Fruit fly (Drosophila melanogaster) S2 (cell line): ENCODE data around the gene Coq7.

Experiments
- CG8478 ChIP-seq: fragments of >200 bp; optimal IDR thresholded peaks from 2 replicates; lab custom pipeline; 2018
- CTCF ChIP-seq, 2 experiments: fragments of >200 bp; optimal IDR thresholded peaks; 2 replicates each; lab custom pipeline; 2018

Gene Coq7

dm6 chrX:6770924-6771323 lies at the start of gene Coq7:
TSS of gene Coq7 (plus strand) at chrX:6771225.
- TF ChIP-seq CG8478 (lab: Kevin White, UChicago) (no peak), CTCF (optimal IDR thresholded peaks at IDR 0.05; lab: Kevin White, UChicago) (no peak)

DNA sequence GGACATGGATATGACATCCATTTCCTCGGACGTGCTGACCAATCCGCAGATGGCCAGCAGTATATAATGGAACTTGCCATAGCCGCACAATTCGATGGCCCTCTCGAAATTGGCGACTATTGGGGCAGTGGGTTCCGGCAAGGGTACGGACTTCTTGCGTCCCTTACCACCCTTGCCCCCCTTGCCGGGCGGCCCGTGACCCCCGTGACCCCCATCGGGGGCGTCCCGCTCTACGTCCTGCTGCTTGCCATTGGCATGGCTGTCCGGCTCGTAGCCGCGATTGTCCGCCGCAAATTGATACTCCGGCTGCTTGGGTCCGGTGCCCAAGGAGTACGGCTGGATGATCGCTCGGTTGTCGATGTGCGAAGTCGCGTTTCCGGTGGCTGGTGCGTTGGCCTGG lies 47.4 kb upstream of the Coq7 start:
- TF ChIP-seq CTCF (optimal IDR thresholded peaks at IDR 0.05; lab: Kevin White, UChicago): no peak
- no peak for TF ChIP-seq CG8478 (lab: Kevin White, UChicago)

DNA sequence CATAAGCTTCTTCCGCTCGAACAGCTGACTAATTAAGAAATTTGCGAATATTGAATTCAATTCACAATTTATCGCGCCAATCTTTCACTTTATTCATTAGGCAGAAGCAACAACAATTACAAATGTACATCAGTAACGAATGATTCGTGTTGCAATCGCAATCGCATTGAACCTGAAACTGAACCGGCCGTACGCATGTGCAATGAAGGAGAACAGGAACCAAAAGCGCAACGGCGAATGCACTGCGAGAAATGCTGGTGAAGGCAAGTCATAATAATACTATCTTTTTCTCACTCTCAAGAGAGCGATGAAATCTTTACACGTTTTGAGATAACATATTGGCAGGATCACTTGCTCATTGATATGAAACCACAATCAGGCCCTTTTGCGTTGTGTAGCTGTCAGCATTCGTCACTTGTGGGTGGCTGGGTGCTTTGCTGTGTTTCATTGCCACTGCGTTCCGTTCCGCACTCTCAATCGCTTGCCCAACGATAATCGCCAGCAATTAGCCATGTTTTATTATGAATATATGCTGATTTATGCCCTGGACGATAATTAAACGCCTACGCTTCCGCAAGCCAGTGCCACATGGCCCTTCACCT lies 46.0 kb upstream of the Coq7 start:
- no peak for TF ChIP-seq CG8478 (lab: Kevin White, UChicago)
- TF ChIP-seq CTCF (optimal IDR thresholded peaks at IDR 0.05; lab: Kevin White, UChicago): no peak

- TF ChIP-seq CTCF (optimal IDR thresholded peaks at IDR 0.05; lab: Kevin White, UChicago): no peak
- no peak for TF ChIP-seq CG8478 (lab: Kevin White, UChicago)
These were observed 44.1 kb upstream of the Coq7 start for dm6 chrX:6726758-6727490.

dm6 chrX:6728597-6729158 lies 42.3 kb upstream of the Coq7 start:
- TF ChIP-seq CG8478 (lab: Kevin White, UChicago) (no peak), CTCF (optimal IDR thresholded peaks at IDR 0.05; lab: Kevin White, UChicago) (peak; percentile 82 to 87)

DNA sequence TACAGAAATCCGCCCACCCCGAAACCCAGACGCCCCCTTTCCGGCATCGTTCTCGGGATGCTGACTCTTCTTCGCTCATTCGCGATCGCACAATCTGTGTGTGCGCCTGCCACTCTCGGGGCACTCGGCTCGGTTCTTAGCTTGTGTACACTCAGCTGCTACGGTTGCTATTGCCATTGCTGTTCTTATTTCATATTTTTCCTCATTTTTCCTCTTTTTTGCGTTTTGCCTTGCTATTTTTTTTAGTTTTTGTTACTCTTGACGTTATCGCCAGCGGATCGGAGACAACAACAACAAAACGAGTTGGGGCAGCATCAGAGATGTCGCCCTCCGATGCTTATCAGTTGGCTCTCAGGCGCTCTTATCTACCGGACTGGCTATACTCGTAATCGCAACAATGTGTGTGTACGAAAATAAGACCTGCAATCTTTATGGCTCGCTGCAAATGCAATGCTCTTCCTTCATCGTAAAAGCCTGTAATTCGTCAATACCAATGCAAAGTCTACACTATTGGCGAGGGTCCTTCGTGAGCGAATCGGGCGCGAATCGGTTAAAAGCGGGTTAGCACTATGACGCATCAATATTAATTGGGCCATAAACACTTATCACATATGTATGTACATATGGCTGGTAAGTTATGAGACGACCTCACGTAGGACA lies 40.3 kb upstream of the Coq7 start:
- TF ChIP-seq CTCF (optimal IDR thresholded peaks at IDR 0.05; lab: Kevin White, UChicago) (no peak), CG8478 (lab: Kevin White, UChicago) (no peak)

- TF ChIP-seq CG8478 (lab: Kevin White, UChicago) (no peak), CTCF (optimal IDR thresholded peaks at IDR 0.05; lab: Kevin White, UChicago) (no peak)
These were observed 37.6 kb upstream of the Coq7 start for dm6 chrX:6733291-6734042.

DNA sequence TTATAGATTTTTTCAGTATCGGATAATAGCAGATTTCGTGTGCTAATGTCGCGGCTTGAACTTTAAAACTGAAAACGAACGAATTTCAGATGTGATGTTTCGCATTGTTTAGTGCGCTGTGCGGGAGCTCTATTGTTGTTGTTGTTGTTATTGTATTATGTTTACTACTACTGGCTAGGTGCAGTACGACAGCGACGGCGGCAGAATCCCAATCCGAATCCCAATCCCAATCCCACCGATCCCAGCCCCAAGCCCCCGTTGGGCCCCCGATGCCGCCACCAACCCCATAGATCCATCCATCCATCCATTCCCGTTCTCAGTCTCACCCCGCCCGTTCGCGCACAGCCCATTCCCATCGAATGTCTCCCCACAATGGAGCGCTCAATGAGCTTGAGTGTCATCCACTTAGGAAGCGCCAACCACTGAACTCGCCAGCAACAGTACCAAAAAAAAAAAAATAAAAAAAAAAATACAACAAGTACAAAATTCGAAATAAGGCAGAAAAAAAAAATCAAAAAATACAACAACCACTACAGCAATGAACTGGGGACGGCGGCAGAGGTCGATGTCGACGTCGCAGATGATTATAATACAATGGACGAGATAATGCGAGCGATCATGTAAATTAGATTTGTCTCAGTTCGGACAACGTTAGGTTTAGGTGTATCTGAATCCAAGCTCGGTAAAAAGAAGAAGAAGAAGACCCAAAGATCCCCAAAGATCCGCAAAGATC lies 30.9 kb upstream of the Coq7 start, which contains the start of gene CG3168:
Gene CG3168, minus strand, starts transcription at position 51 of the 733 bp plus-strand sequence.
- TF ChIP-seq CG8478 (lab: Kevin White, UChicago): no peak
- TF ChIP-seq CTCF (optimal IDR thresholded peaks at IDR 0.05; lab: Kevin White, UChicago): no peak

DNA sequence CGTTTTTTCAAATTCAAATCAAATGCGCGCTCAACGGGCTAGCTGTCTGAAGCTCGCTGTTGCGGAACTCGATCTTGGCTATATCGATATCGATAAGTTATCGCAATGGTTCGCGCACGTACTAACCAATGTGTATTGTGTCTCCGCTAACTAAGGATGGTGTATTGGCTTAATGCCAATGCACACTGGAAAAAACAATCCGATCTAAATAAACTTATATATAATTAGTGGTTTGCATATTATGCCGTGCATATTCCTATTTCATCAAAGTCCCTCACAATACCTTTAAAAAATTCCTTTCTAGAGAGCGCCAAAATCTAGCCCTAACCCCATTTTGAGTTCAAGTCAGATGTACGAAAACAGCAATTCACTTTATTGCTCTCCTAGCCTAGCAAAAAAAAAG lies 29.8 kb upstream of the Coq7 start:
- TF ChIP-seq CG8478 (lab: Kevin White, UChicago) (no peak), CTCF (optimal IDR thresholded peaks at IDR 0.05; lab: Kevin White, UChicago) (peak; percentile 65 to 70)

DNA sequence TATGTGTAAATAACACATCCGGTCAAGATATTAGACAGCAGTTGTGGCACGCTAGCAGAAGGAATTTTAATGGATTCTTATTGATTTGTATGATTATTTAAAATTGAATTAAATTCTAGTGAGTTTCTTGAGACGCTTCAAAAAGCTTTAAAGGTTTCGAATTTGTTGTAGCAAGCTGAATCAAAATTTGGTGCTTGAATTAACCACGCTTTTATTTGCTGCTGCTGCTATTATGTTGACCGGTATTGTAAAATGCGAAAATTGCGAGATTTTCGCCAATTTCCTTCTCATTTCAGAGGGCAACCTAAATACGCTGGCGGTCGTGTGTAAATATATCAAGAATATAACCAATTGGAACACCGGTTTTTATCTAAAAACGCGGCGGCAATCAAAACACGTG lies 27.8 kb upstream of the Coq7 start:
- no peak for TF ChIP-seq CG8478 (lab: Kevin White, UChicago)
- no peak for TF ChIP-seq CTCF (optimal IDR thresholded peaks at IDR 0.05; lab: Kevin White, UChicago)

dm6 chrX:6744088-6744487 lies 26.9 kb upstream of the Coq7 start, which contains the start of gene RpL17:
TSS of gene RpL17 (minus strand) at chrX:6744238.
- no peak for TF ChIP-seq CG8478 (lab: Kevin White, UChicago)
- peak; percentile 67 to 69 for TF ChIP-seq CTCF (optimal IDR thresholded peaks at IDR 0.05; lab: Kevin White, UChicago)

dm6 chrX:6745547-6745946 lies 25.5 kb upstream of the Coq7 start:
- TF ChIP-seq CG8478 (lab: Kevin White, UChicago) (no peak), CTCF (optimal IDR thresholded peaks at IDR 0.05; lab: Kevin White, UChicago) (no peak)

dm6 chrX:6746221-6746620 lies 24.8 kb upstream of the Coq7 start:
- no peak for TF ChIP-seq CG8478 (lab: Kevin White, UChicago)

- TF ChIP-seq CG8478 (lab: Kevin White, UChicago): no peak
- TF ChIP-seq CTCF (optimal IDR thresholded peaks at IDR 0.05; lab: Kevin White, UChicago): no peak
These were observed 23.8 kb upstream of the Coq7 start, which contains the start of gene CG14439 for dm6 chrX:6747244-6747643. TSS of gene CG14439 (plus strand) at chrX:6747544.
